Worm (Caenorhabditis elegans): Measurements from ENCODE around the gene M163.10.

- TF ChIP-seq ref-1 (GFP tag; conservative IDR thresholded peaks at IDR 0.05): no peak
- no peak for TF ChIP-seq ztf-29 (GFP tag; IDR thresholded peaks at IDR 0.05)
- TF ChIP-seq med-1 (GFP tag; optimal IDR thresholded peaks at IDR 0.05; ENCODE audit: insufficient read depth): no peak
- no peak for TF ChIP-seq flt-1 (GFP tag; IDR thresholded peaks at IDR 0.05)
- no peak for TF ChIP-seq T22C8.4 (GFP tag; IDR thresholded peaks at IDR 0.05)
- TF ChIP-seq cog-1 (tag; optimal IDR thresholded peaks at IDR 0.05): no peak
These were observed 10.4 kb upstream of the M163.10 start, which contains the start of gene Y66C5A.2 for ce11 chrX:14460412-14460811.
